Fruit fly (Drosophila melanogaster): Measurements from ENCODE around the gene RpS19a.
A peak's percentile ranks its signal among the peaks of the same experiment; 100 is the strongest.

RpS19a gene

dm6 chrX:16623524-16623923 lies 14.2 kb upstream of the RpS19a start:
- no peak for TF ChIP-seq Hr78 (GFP tag; optimal IDR thresholded peaks at IDR 0.05)

dm6 chrX:16624519-16624918 lies 13.2 kb upstream of the RpS19a start:
- TF ChIP-seq N (GFP tag; optimal IDR thresholded peaks at IDR 0.05) (no peak), br (GFP tag; optimal IDR thresholded peaks at IDR 0.05) (no peak), dl (GFP tag; optimal IDR thresholded peaks at IDR 0.05; ENCODE audit: insufficient read depth in 1 of 2, partially characterized antibody in 2 of 2) (no peak), Myc (optimal IDR thresholded peaks at IDR 0.05) (no peak), pan (optimal IDR thresholded peaks at IDR 0.05) (no peak), tai (GFP tag; optimal IDR thresholded peaks at IDR 0.05) (no peak), brk (GFP tag; optimal IDR thresholded peaks at IDR 0.05) (no peak), dmrt93B (GFP tag; optimal IDR thresholded peaks at IDR 0.05) (no peak), CG9705 (GFP tag; optimal IDR thresholded peaks at IDR 0.05) (no peak), jim (GFP tag; optimal IDR thresholded peaks at IDR 0.05) (no peak), woc (GFP tag; optimal IDR thresholded peaks at IDR 0.05) (no peak), Dfd (GFP tag; optimal IDR thresholded peaks at IDR 0.05) (no peak), CrebA (GFP tag; optimal IDR thresholded peaks at IDR 0.05; ENCODE audit: borderline replicate concordance) (no peak), Vsx2 (GFP tag; optimal IDR thresholded peaks at IDR 0.05; ENCODE audit: partially characterized antibody) (no peak), Jra (GFP tag; optimal IDR thresholded peaks at IDR 0.05) (no peak), CG32264 (GFP tag; optimal IDR thresholded peaks at IDR 0.05) (no peak), usp (GFP tag; optimal IDR thresholded peaks at IDR 0.05) (no peak)

DNA sequence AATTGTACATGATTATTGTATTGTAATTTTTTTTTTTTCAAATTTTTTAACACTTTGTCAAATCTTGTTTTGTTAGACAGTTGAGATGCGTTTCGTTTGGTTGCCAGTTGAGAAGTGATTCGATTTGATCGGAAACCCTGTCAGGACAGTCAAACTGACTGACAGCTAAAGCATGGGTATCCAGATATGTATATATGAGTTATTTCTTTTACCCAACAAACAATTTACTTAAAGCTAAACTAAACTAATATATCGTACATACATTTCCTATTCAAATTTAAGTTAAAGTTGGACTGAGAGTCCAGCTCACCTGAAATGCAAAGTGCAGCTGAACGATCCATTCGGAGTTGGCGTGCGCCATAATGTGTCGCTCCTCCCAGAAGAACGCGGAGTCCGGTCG lies 5.6 kb upstream of the RpS19a start, which contains the start of gene CG9777:
Gene CG9777, minus strand, starts transcription at position 101 of the 400 bp plus-strand sequence.
- no peak for TF ChIP-seq Mio (GFP tag; optimal IDR thresholded peaks at IDR 0.05)
- no peak for TF ChIP-seq Hr78 (GFP tag; optimal IDR thresholded peaks at IDR 0.05)
- TF ChIP-seq rgr (GFP tag; optimal IDR thresholded peaks at IDR 0.05): no peak
- no peak for TF ChIP-seq dmrt93B (GFP tag; optimal IDR thresholded peaks at IDR 0.05)
- TF ChIP-seq dsf (GFP tag; optimal IDR thresholded peaks at IDR 0.05; ENCODE audit: borderline replicate concordance): no peak
- no peak for TF ChIP-seq jim (GFP tag; optimal IDR thresholded peaks at IDR 0.05)
- no peak for TF ChIP-seq Rel (GFP tag; optimal IDR thresholded peaks at IDR 0.05)
- no peak for TF ChIP-seq Rel (tag; optimal IDR thresholded peaks at IDR 0.05)
- no peak for TF ChIP-seq CG32264 (GFP tag; optimal IDR thresholded peaks at IDR 0.05)
- no peak for TF ChIP-seq Hr83 (GFP tag; optimal IDR thresholded peaks at IDR 0.05; ENCODE audit: poor library complexity, severe bottlenecking)
- TF ChIP-seq br (GFP tag; optimal IDR thresholded peaks at IDR 0.05): no peak
- TF ChIP-seq usp (GFP tag; optimal IDR thresholded peaks at IDR 0.05): no peak
- TF ChIP-seq Abd-B (GFP tag; optimal IDR thresholded peaks at IDR 0.05): no peak
- TF ChIP-seq brk (GFP tag; optimal IDR thresholded peaks at IDR 0.05): no peak
- TF ChIP-seq N (GFP tag; optimal IDR thresholded peaks at IDR 0.05): no peak
- no peak for TF ChIP-seq sv (GFP tag; optimal IDR thresholded peaks at IDR 0.05)
- no peak for TF ChIP-seq Hnf4 (GFP tag; optimal IDR thresholded peaks at IDR 0.05)
- TF ChIP-seq h (GFP tag; optimal IDR thresholded peaks at IDR 0.05): no peak
- no peak for TF ChIP-seq lola (GFP tag; optimal IDR thresholded peaks at IDR 0.05)

dm6 chrX:16633181-16633957 lies 4.3 kb upstream of the RpS19a start:
- TF ChIP-seq Hr78 (GFP tag; optimal IDR thresholded peaks at IDR 0.05) (no peak), lola (GFP tag; optimal IDR thresholded peaks at IDR 0.05) (no peak), sv (GFP tag; optimal IDR thresholded peaks at IDR 0.05) (no peak), Rel (GFP tag; optimal IDR thresholded peaks at IDR 0.05) (no peak), Rel (tag; optimal IDR thresholded peaks at IDR 0.05) (no peak), Hnf4 (GFP tag; optimal IDR thresholded peaks at IDR 0.05) (no peak), fru (GFP tag; optimal IDR thresholded peaks at IDR 0.05) (no peak), usp (GFP tag; optimal IDR thresholded peaks at IDR 0.05) (no peak), Sp1 (GFP tag; optimal IDR thresholded peaks at IDR 0.05) (no peak)

dm6 chrX:16637106-16637590 lies 546 bp upstream of the RpS19a start, which contains the start of gene Rok:
Gene Rok, minus strand, starts transcription at chrX:16637414.
- TF ChIP-seq Dfd (GFP tag; optimal IDR thresholded peaks at IDR 0.05) (peak; percentile 78), N (GFP tag; optimal IDR thresholded peaks at IDR 0.05) (peak; percentile 84), dsf (GFP tag; optimal IDR thresholded peaks at IDR 0.05; ENCODE audit: borderline replicate concordance) (no peak), psq (GFP tag; optimal IDR thresholded peaks at IDR 0.05) (no peak), tai (GFP tag; optimal IDR thresholded peaks at IDR 0.05) (no peak), CG32264 (GFP tag; optimal IDR thresholded peaks at IDR 0.05) (no peak), Rel (GFP tag; optimal IDR thresholded peaks at IDR 0.05) (no peak), Rel (tag; optimal IDR thresholded peaks at IDR 0.05) (peak; percentile 26), Hr83 (GFP tag; optimal IDR thresholded peaks at IDR 0.05; ENCODE audit: poor library complexity, severe bottlenecking) (peak; percentile 56), Abd-B (GFP tag; optimal IDR thresholded peaks at IDR 0.05) (peak; percentile 7), Jra (GFP tag; optimal IDR thresholded peaks at IDR 0.05) (no peak), sage (GFP tag; optimal IDR thresholded peaks at IDR 0.05) (no peak)

Measured in whole organism, wandering third instar larva.